Worm (Caenorhabditis elegans): ENCODE measurements around the gene F58E6.8.

ce11 chrV:9775734-9776133 is 20.1 kb upstream of the F58E6.8 start, which contains the start of gene F46B6.12:
- no peak for TF ChIP-seq ceh-9 (tag; optimal IDR thresholded peaks at IDR 0.05)
- TF ChIP-seq dmd-4 (tag; optimal IDR thresholded peaks at IDR 0.05; ENCODE audit: borderline replicate concordance), result no peak
- TF ChIP-seq hlh-13 (GFP tag; optimal IDR thresholded peaks at IDR 0.05), result no peak

All from whole organism, late embryonic.